Worm (Caenorhabditis elegans) whole organism, midembryonic: ENCODE results near the gene C45H4.18.

Experiments
- flt-1 ChIP-seq: fragments of 200-800 bp; sonication (Bioruptor generic); IDR thresholded peaks from 2 replicates; pipeline ENCODE4 v1.3.6; 2022; ENCODE audit warnings: missing genetic modification characterization, missing compliant biosample characterization
- ref-1 ChIP-seq: fragments of 200-800 bp; sonication (Bioruptor generic); conservative IDR thresholded peaks from 2 replicates; pipeline ENCODE4 v1.3.6; 2022; ENCODE audit warnings: missing genetic modification reagents, missing genetic modification characterization, missing compliant biosample characterization
- ztf-29 ChIP-seq: fragments of 200-800 bp; sonication (Bioruptor generic); IDR thresholded peaks from 2 replicates; pipeline ENCODE4 v1.3.6; 2022; ENCODE audit warnings: missing genetic modification reagents, missing genetic modification characterization, missing compliant biosample characterization

ce11 chrV:2149432-2149831 lies 25.9 kb upstream of the C45H4.18 start, which contains the start of gene C45H4.21:
- no peak for TF ChIP-seq ref-1 (GFP tag; lab: Robert Waterston, UW)
- no peak for TF ChIP-seq flt-1 (GFP tag; lab: Robert Waterston, UW)
- TF ChIP-seq ztf-29 (GFP tag; lab: Robert Waterston, UW): no peak
